Worm (Caenorhabditis elegans) whole organism, late embryonic: Measurements from ENCODE around the gene twk-6.

Experiments
- C08G9.2 ChIP-seq: sonication (generic microtip); optimal IDR thresholded peaks from 2 replicates; lab custom pipeline; 2016; ENCODE audit warnings: mild to moderate bottlenecking, missing genetic modification characterization, moderate library complexity, missing compliant biosample characterization
- ets-4 ChIP-seq: sonication (generic microtip); optimal IDR thresholded peaks from 2 replicates; lab custom pipeline; 2016; ENCODE audit warnings: missing genetic modification characterization, missing compliant biosample characterization
- fax-1 ChIP-seq: sonication (generic microtip); optimal IDR thresholded peaks from 2 replicates; lab custom pipeline; 2016; ENCODE audit warnings: missing genotype, missing genetic modification characterization, missing compliant biosample characterization
- fkh-6 ChIP-seq: sonication (generic microtip); optimal IDR thresholded peaks from 2 replicates; lab custom pipeline; 2016; ENCODE audit warnings: missing genetic modification characterization, missing compliant biosample characterization
- lim-6 ChIP-seq: sonication (generic microtip); optimal IDR thresholded peaks from 2 replicates; lab custom pipeline; 2016; ENCODE audit warnings: missing genetic modification characterization, missing compliant biosample characterization
- pax-1 ChIP-seq: fragments of 150-350 bp; optimal IDR thresholded peaks from 2 replicates; lab custom pipeline; 2014; ENCODE audit warnings: missing biosample characterization, missing genetic modification characterization
- ref-2 ChIP-seq: sonication (generic microtip); optimal IDR thresholded peaks from 2 replicates; lab custom pipeline; 2016; ENCODE audit warnings: missing genetic modification characterization, missing compliant biosample characterization
- tbx-2 ChIP-seq: sonication (generic microtip); optimal IDR thresholded peaks from 2 replicates; lab custom pipeline; 2016; ENCODE audit warnings: missing genetic modification characterization, missing compliant biosample characterization

DNA sequence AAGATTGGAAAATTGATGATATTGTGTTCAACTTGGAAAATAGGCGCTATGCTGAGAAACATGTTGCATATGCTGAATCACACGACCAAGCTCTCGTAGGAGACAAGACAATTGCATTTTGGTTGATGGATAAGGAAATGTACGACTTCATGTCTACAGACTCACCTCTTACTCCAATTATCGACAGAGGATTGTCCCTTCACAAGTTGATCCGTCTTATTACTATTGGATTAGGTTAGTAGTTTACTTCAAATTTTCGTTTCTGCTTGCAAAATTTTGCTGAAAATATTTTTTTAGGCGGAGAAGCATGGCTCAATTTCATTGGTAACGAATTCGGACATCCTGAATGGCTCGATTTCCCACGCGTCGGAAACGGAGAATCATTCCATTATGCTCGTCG lies 45.8 kb upstream of the twk-6 start:
- TF ChIP-seq lim-6 (tag; lab: Kevin White, UChicago) (no peak), fkh-6 (tag; lab: Kevin White, UChicago) (no peak), tbx-2 (tag; lab: Kevin White, UChicago) (no peak), fax-1 (tag; lab: Kevin White, UChicago) (no peak), C08G9.2 (no peak), ref-2 (no peak), pax-1 (no peak), ets-4 (tag; lab: Kevin White, UChicago) (no peak)
